Worm (Caenorhabditis elegans): ENCODE results near the gene unc-41.

Gene unc-41

ce11 chrV:9930612-9931065 lies 45.4 kb downstream of the unc-41 start, which contains the start of the genes rmh-2 and suds-3:
Gene rmh-2, minus strand, starts transcription at chrV:9930775.
Gene suds-3, plus strand, starts transcription at chrV:9931015.
- TF ChIP-seq zip-8 (tag; optimal IDR thresholded peaks at IDR 0.05) (no peak), ceh-83 (GFP tag; optimal IDR thresholded peaks at IDR 0.05) (no peak), mep-1 (tag; optimal IDR thresholded peaks at IDR 0.05) (peak; percentile 66), lsy-2 (tag; optimal IDR thresholded peaks at IDR 0.05) (peak; percentile 21), flh-1 (GFP tag; optimal IDR thresholded peaks at IDR 0.05) (no peak), nhr-2 (tag; optimal IDR thresholded peaks at IDR 0.05) (no peak), lin-32 (GFP tag; optimal IDR thresholded peaks at IDR 0.05) (no peak), M03D4.4 (tag; optimal IDR thresholded peaks at IDR 0.05) (peak; percentile 13), nhr-237 (tag; optimal IDR thresholded peaks at IDR 0.05) (no peak), unc-39 (tag; optimal IDR thresholded peaks at IDR 0.05) (no peak), unc-120 (tag; optimal IDR thresholded peaks at IDR 0.05; ENCODE audit: poor library complexity, severe bottlenecking) (no peak), cnd-1 (tag; optimal IDR thresholded peaks at IDR 0.05) (no peak), sptf-1 (tag; optimal IDR thresholded peaks at IDR 0.05) (peak; percentile 0)

- TF ChIP-seq elt-3 (tag; optimal IDR thresholded peaks at IDR 0.05) (no peak), lin-13 (tag; optimal IDR thresholded peaks at IDR 0.05) (no peak), nhr-237 (tag; optimal IDR thresholded peaks at IDR 0.05) (no peak), nhr-2 (tag; optimal IDR thresholded peaks at IDR 0.05) (no peak), flh-1 (GFP tag; optimal IDR thresholded peaks at IDR 0.05) (no peak), nhr-76 (tag; optimal IDR thresholded peaks at IDR 0.05) (no peak), zip-8 (tag; optimal IDR thresholded peaks at IDR 0.05) (no peak), ceh-39 (tag; optimal IDR thresholded peaks at IDR 0.05) (no peak), mls-2 (tag; optimal IDR thresholded peaks at IDR 0.05) (no peak), ztf-11 (tag; optimal IDR thresholded peaks at IDR 0.05) (no peak), M03D4.4 (tag; optimal IDR thresholded peaks at IDR 0.05) (no peak)
These were observed 48.1 kb downstream of the unc-41 start for ce11 chrV:9927954-9928353.

ce11 chrV:9927381-9927780 lies 48.7 kb downstream of the unc-41 start:
- no peak for TF ChIP-seq nhr-237 (tag; optimal IDR thresholded peaks at IDR 0.05)
- TF ChIP-seq M03D4.4 (tag; optimal IDR thresholded peaks at IDR 0.05), result no peak

ce11 chrV:9926240-9926639 lies 49.8 kb downstream of the unc-41 start, which contains the start of gene C50H2.13:
Gene C50H2.13, plus strand, starts transcription at chrV:9926540.
- TF ChIP-seq blmp-1 (tag; optimal IDR thresholded peaks at IDR 0.05) (no peak), bed-3 (GFP tag; optimal IDR thresholded peaks at IDR 0.05) (no peak), mep-1 (tag; optimal IDR thresholded peaks at IDR 0.05) (no peak), lsy-2 (tag; optimal IDR thresholded peaks at IDR 0.05) (no peak), lin-13 (tag; optimal IDR thresholded peaks at IDR 0.05) (no peak), tbx-8 (GFP tag; optimal IDR thresholded peaks at IDR 0.05) (no peak), M03D4.4 (tag; optimal IDR thresholded peaks at IDR 0.05) (no peak), nhr-2 (tag; optimal IDR thresholded peaks at IDR 0.05) (no peak), mab-5 (tag; optimal IDR thresholded peaks at IDR 0.05) (no peak), drap-1 (GFP tag; optimal IDR thresholded peaks at IDR 0.05) (no peak), unc-120 (tag; optimal IDR thresholded peaks at IDR 0.05; ENCODE audit: poor library complexity, severe bottlenecking) (no peak), nhr-12 (tag; optimal IDR thresholded peaks at IDR 0.05) (no peak)

ce11 chrV:9925647-9926046 lies 50.4 kb downstream of the unc-41 start:
- no peak for TF ChIP-seq sem-2 (GFP tag; optimal IDR thresholded peaks at IDR 0.05)
- TF ChIP-seq ces-1 (GFP tag; optimal IDR thresholded peaks at IDR 0.05), result no peak

ce11 chrV:9924389-9924788 lies 51.6 kb downstream of the unc-41 start:
- no peak for TF ChIP-seq cnd-1 (tag; optimal IDR thresholded peaks at IDR 0.05)
- TF ChIP-seq nhr-76 (tag; optimal IDR thresholded peaks at IDR 0.05), result no peak
- TF ChIP-seq drap-1 (GFP tag; optimal IDR thresholded peaks at IDR 0.05), result no peak
- no peak for TF ChIP-seq nhr-28 (tag; optimal IDR thresholded peaks at IDR 0.05)
- TF ChIP-seq elt-1 (tag; optimal IDR thresholded peaks at IDR 0.05; ENCODE audit: borderline replicate concordance, insufficient read depth), result no peak
- no peak for TF ChIP-seq lin-32 (GFP tag; optimal IDR thresholded peaks at IDR 0.05)
- TF ChIP-seq snpc-4 (tag; optimal IDR thresholded peaks at IDR 0.05), result no peak
- no peak for TF ChIP-seq mep-1 (tag; optimal IDR thresholded peaks at IDR 0.05)
- no peak for TF ChIP-seq unc-39 (tag; optimal IDR thresholded peaks at IDR 0.05)
- TF ChIP-seq unc-120 (tag; optimal IDR thresholded peaks at IDR 0.05; ENCODE audit: poor library complexity, severe bottlenecking), result no peak
- TF ChIP-seq ceh-39 (tag; optimal IDR thresholded peaks at IDR 0.05), result no peak
- TF ChIP-seq nhr-2 (tag; optimal IDR thresholded peaks at IDR 0.05), result no peak
- no peak for TF ChIP-seq sem-2 (GFP tag; optimal IDR thresholded peaks at IDR 0.05)
- no peak for TF ChIP-seq ham-2 (GFP tag; optimal IDR thresholded peaks at IDR 0.05)
- TF ChIP-seq blmp-1 (tag; optimal IDR thresholded peaks at IDR 0.05), result no peak
- no peak for TF ChIP-seq flh-1 (GFP tag; optimal IDR thresholded peaks at IDR 0.05)
- no peak for TF ChIP-seq nhr-237 (tag; optimal IDR thresholded peaks at IDR 0.05)
- TF ChIP-seq elt-3 (tag; optimal IDR thresholded peaks at IDR 0.05), result no peak
- TF ChIP-seq ztf-11 (tag; optimal IDR thresholded peaks at IDR 0.05), result no peak
